Worm (Caenorhabditis elegans) whole organism, mixed stage, embryonic: ENCODE results near the gene tiar-1.
"Not testable (repeated sequence)": the region's sequence is repeated elsewhere in the genome, so short reads cannot be mapped to it uniquely, and the experiment has no call there.

Source experiments
- M03D4.4 ChIP-seq: sonication (generic microtip); optimal IDR thresholded peaks from 2 replicates; lab custom pipeline; 2017; ENCODE audit warnings: mild to moderate bottlenecking, missing genetic modification characterization, missing compliant biosample characterization
- ceh-39 ChIP-seq: fragments of 150-350 bp; optimal IDR thresholded peaks from 2 replicates; lab custom pipeline; 2014; ENCODE audit warnings: missing biosample characterization, missing genetic modification characterization
- ceh-43 ChIP-seq: fragments of 200-800 bp; sonication (Bioruptor generic); optimal IDR thresholded peaks from 2 replicates; lab custom pipeline; 2018; ENCODE audit warnings: mild to moderate bottlenecking, missing genetic modification characterization, moderate library complexity, missing compliant biosample characterization
- ceh-83 ChIP-seq: fragments of 200-800 bp; sonication (Bioruptor generic); optimal IDR thresholded peaks from 2 replicates; lab custom pipeline; 2018; ENCODE audit warnings: mild to moderate bottlenecking, missing genetic modification characterization, missing compliant biosample characterization
- cnd-1 ChIP-seq: fragments of 200-800 bp; sonication (Bioruptor generic); optimal IDR thresholded peaks from 2 replicates; lab custom pipeline; 2018; ENCODE audit warnings: mild to moderate bottlenecking, missing genetic modification characterization, missing compliant biosample characterization
- drap-1 ChIP-seq: fragments of 200-800 bp; sonication (Bioruptor generic); optimal IDR thresholded peaks from 3 replicates; lab custom pipeline; 2018; ENCODE audit warnings: mild to moderate bottlenecking, missing genetic modification characterization, missing compliant biosample characterization
- elt-1 ChIP-seq: sonication (generic microtip); optimal IDR thresholded peaks from 2 replicates; lab custom pipeline; 2017; ENCODE audit warnings: missing genetic modification characterization, mild to moderate bottlenecking, missing compliant biosample characterization, antibody characterized with exemption, moderate library complexity, borderline replicate concordance; ENCODE audit not compliant: insufficient read depth
- elt-3 ChIP-seq: fragments of 150-350 bp; optimal IDR thresholded peaks from 2 replicates; lab custom pipeline; 2014; ENCODE audit warnings: missing biosample characterization, missing genetic modification characterization
- flh-1 ChIP-seq: fragments of 200-800 bp; sonication (Bioruptor generic); optimal IDR thresholded peaks from 2 replicates; lab custom pipeline; 2018; ENCODE audit warnings: mild to moderate bottlenecking, missing genetic modification characterization, moderate library complexity, missing compliant biosample characterization
- ham-2 ChIP-seq: fragments of 200-800 bp; sonication (Bioruptor generic); optimal IDR thresholded peaks from 2 replicates; lab custom pipeline; 2018; ENCODE audit warnings: mild to moderate bottlenecking, missing genetic modification characterization, missing compliant biosample characterization
- hlh-1 ChIP-seq: fragments of 150-350 bp; optimal IDR thresholded peaks from 2 replicates; lab custom pipeline; 2014; ENCODE audit warnings: missing biosample characterization, missing genetic modification reagents, missing genetic modification characterization
- lin-13 ChIP-seq: fragments of 150-350 bp; optimal IDR thresholded peaks from 2 replicates; lab custom pipeline; 2014; ENCODE audit warnings: missing biosample characterization, missing genetic modification characterization
- lsy-2 ChIP-seq: fragments of 150-350 bp; optimal IDR thresholded peaks from 2 replicates; lab custom pipeline; 2014; ENCODE audit warnings: missing biosample characterization, missing genetic modification characterization
- mab-5 ChIP-seq: fragments of 150-350 bp; optimal IDR thresholded peaks from 2 replicates; lab custom pipeline; 2014; ENCODE audit warnings: missing biosample characterization, missing genetic modification characterization
- mep-1 ChIP-seq: fragments of 150-350 bp; optimal IDR thresholded peaks from 2 replicates; lab custom pipeline; 2017; ENCODE audit warnings: missing biosample characterization, missing genetic modification reagents, missing genetic modification characterization, inconsistent platforms
- mls-2 ChIP-seq: sonication (generic microtip); optimal IDR thresholded peaks from 2 replicates; lab custom pipeline; 2016; ENCODE audit warnings: mild to moderate bottlenecking, missing genetic modification characterization, moderate library complexity, missing compliant biosample characterization
- nhr-12 ChIP-seq: fragments of 150-350 bp; optimal IDR thresholded peaks from 2 replicates; lab custom pipeline; 2014; ENCODE audit warnings: missing biosample characterization, missing genetic modification characterization
- nhr-2 ChIP-seq: fragments of 150-350 bp; optimal IDR thresholded peaks from 2 replicates; lab custom pipeline; 2014; ENCODE audit warnings: missing biosample characterization, missing genetic modification characterization
- nhr-237 ChIP-seq: fragments of 150-350 bp; optimal IDR thresholded peaks from 2 replicates; lab custom pipeline; 2014; ENCODE audit warnings: missing biosample characterization, missing genetic modification characterization
- nhr-28 ChIP-seq: fragments of 150-350 bp; optimal IDR thresholded peaks from 2 replicates; lab custom pipeline; 2014; ENCODE audit warnings: missing biosample characterization, missing genetic modification characterization
- nhr-76 ChIP-seq: sonication (generic microtip); optimal IDR thresholded peaks from 2 replicates; lab custom pipeline; 2017; ENCODE audit warnings: missing biosample characterization, missing genetic modification characterization
- pha-4 ChIP-seq: fragments of 150-350 bp; optimal IDR thresholded peaks from 2 replicates; lab custom pipeline; 2018; ENCODE audit warnings: missing biosample characterization, missing genetic modification reagents, missing genetic modification characterization
- snpc-4 ChIP-seq: fragments of 150-350 bp; optimal IDR thresholded peaks from 2 replicates; lab custom pipeline; 2014; ENCODE audit warnings: missing biosample characterization, missing genetic modification characterization
- sptf-1 ChIP-seq: sonication (generic microtip); optimal IDR thresholded peaks from 2 replicates; lab custom pipeline; 2017; ENCODE audit warnings: mild to moderate bottlenecking, missing genetic modification characterization, moderate library complexity, missing compliant biosample characterization
- unc-120 ChIP-seq: sonication (generic microtip); optimal IDR thresholded peaks from 2 replicates; lab custom pipeline; 2017; ENCODE audit warnings: missing genetic modification characterization, missing compliant biosample characterization; ENCODE audit not compliant: poor library complexity, severe bottlenecking
- unc-39 ChIP-seq: fragments of 150-350 bp; optimal IDR thresholded peaks from 2 replicates; lab custom pipeline; 2014; ENCODE audit warnings: missing biosample characterization, missing genetic modification characterization
- unc-62 ChIP-seq: fragments of 150-350 bp; optimal IDR thresholded peaks from 2 replicates; lab custom pipeline; 2014; ENCODE audit warnings: missing biosample characterization, missing genetic modification reagents, missing genetic modification characterization
- zip-8 ChIP-seq: fragments of 150-350 bp; optimal IDR thresholded peaks from 2 replicates; lab custom pipeline; 2014; ENCODE audit warnings: missing biosample characterization, missing genetic modification characterization
- ztf-11 ChIP-seq: fragments of 150-350 bp; optimal IDR thresholded peaks from 2 replicates; lab custom pipeline; 2014; ENCODE audit warnings: missing biosample characterization, missing genetic modification characterization

The tiar-1 gene

ce11 chrII:5714807-5715206 lies at the start of gene tiar-1, which contains the start of gene lelo-4:
Gene tiar-1 (minus strand): TSS chrII:5714823.
Gene lelo-4 (plus strand): TSS chrII:5714924.
- TF ChIP-seq M03D4.4 (tag; lab: Kevin White, UChicago), result peak; percentile 7
- peak; percentile 45 for TF ChIP-seq pha-4 (tag; lab: Kevin White, UChicago)
- TF ChIP-seq ceh-39 (tag; lab: Kevin White, UChicago), result peak; percentile 47
- TF ChIP-seq sptf-1, result peak; percentile 35
- TF ChIP-seq mls-2 (tag; lab: Kevin White, UChicago), result peak; percentile 57
- no peak for TF ChIP-seq nhr-12 (tag; lab: Kevin White, UChicago)
- TF ChIP-seq hlh-1 (tag; lab: Kevin White, UChicago), result peak; percentile 46
- no peak for TF ChIP-seq nhr-2 (tag; lab: Kevin White, UChicago)
- peak; percentile 77 for TF ChIP-seq mep-1 (tag; lab: Kevin White, UChicago)
- TF ChIP-seq lin-13 (tag; lab: Kevin White, UChicago), result peak; percentile 53
- TF ChIP-seq cnd-1 (tag; lab: Kevin White, UChicago), result no peak
- TF ChIP-seq elt-3 (tag; lab: Kevin White, UChicago), result no peak
- peak; percentile 49 for TF ChIP-seq nhr-237 (tag; lab: Kevin White, UChicago)
- TF ChIP-seq lsy-2 (tag; lab: Kevin White, UChicago), result peak; percentile 74

ce11 chrII:5757656-5758055 lies 43.0 kb upstream of the tiar-1 start, which contains the start of the genes F10C1.3 and F10C1.23:
Gene F10C1.3 (minus strand): TSS chrII:5757756.
Gene F10C1.23 (plus strand): TSS chrII:5758040.
- not testable (repeated sequence) for TF ChIP-seq lsy-2 (tag; lab: Kevin White, UChicago); unc-62 (GFP tag; lab: Kevin White, UChicago); nhr-76 (tag; lab: Kevin White, UChicago)

- TF ChIP-seq flh-1, result no peak
- TF ChIP-seq M03D4.4 (tag; lab: Kevin White, UChicago), result no peak
- TF ChIP-seq drap-1, result no peak
- no peak for TF ChIP-seq nhr-2 (tag; lab: Kevin White, UChicago)
- no peak for TF ChIP-seq ceh-43
Observed at ce11 chrII:5754168-5754567, 39.5 kb upstream of the tiar-1 start, which contains the start of gene F10C1.8. Gene F10C1.8 (plus strand): TSS chrII:5754468.

ce11 chrII:5751353-5751752 lies 36.7 kb upstream of the tiar-1 start:
- TF ChIP-seq unc-120 (tag; lab: Kevin White, UChicago), result no peak
- no peak for TF ChIP-seq elt-1 (tag; lab: Kevin White, UChicago)
- no peak for TF ChIP-seq nhr-2 (tag; lab: Kevin White, UChicago)
- no peak for TF ChIP-seq snpc-4 (tag; lab: Kevin White, UChicago)
- no peak for TF ChIP-seq ceh-43
- TF ChIP-seq flh-1, result no peak
- TF ChIP-seq unc-39, result no peak
- no peak for TF ChIP-seq pha-4 (tag; lab: Kevin White, UChicago)
- TF ChIP-seq ceh-39 (tag; lab: Kevin White, UChicago), result no peak
- no peak for TF ChIP-seq sptf-1
- no peak for TF ChIP-seq ham-2 (GFP tag; lab: Kevin White, UChicago)
- TF ChIP-seq zip-8 (tag; lab: Kevin White, UChicago), result no peak
- no peak for TF ChIP-seq elt-3 (tag; lab: Kevin White, UChicago)
- TF ChIP-seq nhr-12 (tag; lab: Kevin White, UChicago), result no peak
- TF ChIP-seq nhr-28 (tag; lab: Kevin White, UChicago), result no peak
- no peak for TF ChIP-seq ztf-11

- TF ChIP-seq nhr-28 (tag; lab: Kevin White, UChicago) (no peak), hlh-1 (tag; lab: Kevin White, UChicago) (no peak), elt-1 (tag; lab: Kevin White, UChicago) (no peak), nhr-76 (tag; lab: Kevin White, UChicago) (no peak), ceh-83 (no peak), unc-39 (no peak), mls-2 (tag; lab: Kevin White, UChicago) (no peak), elt-3 (tag; lab: Kevin White, UChicago) (no peak), mab-5 (no peak)
Observed at ce11 chrII:5749733-5750238, 35.2 kb upstream of the tiar-1 start, which contains the start of gene ifb-2. Gene ifb-2 (plus strand): TSS chrII:5750188.
